Fruit fly (Drosophila melanogaster) whole organism, prepupa: Measurements from ENCODE around the gene Gr10a.

ENCODE experiments used
- Blimp-1 ChIP-seq: fragments of 200-800 bp; sonication (Bioruptor generic); optimal IDR thresholded peaks from 3 replicates; lab custom pipeline; 2017; ENCODE audit warnings: missing biosample characterization, missing genetic modification characterization, mild to moderate bottlenecking, moderate library complexity, missing genetic modification reagents
- CG10669 ChIP-seq: fragments of 200-800 bp; sonication (Bioruptor generic); optimal IDR thresholded peaks from 3 replicates; lab custom pipeline; 2018; ENCODE audit warnings: missing biosample characterization, mild to moderate bottlenecking, missing genetic modification characterization, moderate library complexity
- CG11294 ChIP-seq: fragments of 200-800 bp; sonication (Bioruptor generic); IDR thresholded peaks from 2 replicates; pipeline ENCODE4 v1.3.6; 2022; ENCODE audit warnings: missing biosample characterization, missing genetic modification characterization
- CG11902 ChIP-seq: fragments of 200-800 bp; sonication (Bioruptor generic); optimal IDR thresholded peaks from 3 replicates; lab custom pipeline; 2016; ENCODE audit warnings: missing biosample characterization, missing genetic modification characterization
- CG15336 ChIP-seq: fragments of 200-800 bp; sonication (Bioruptor generic); IDR thresholded peaks from 2 replicates; pipeline ENCODE4 v1.3.6; 2022; ENCODE audit warnings: missing biosample characterization, missing genetic modification characterization
- CG1621 ChIP-seq: fragments of 200-800 bp; sonication (Bioruptor generic); optimal IDR thresholded peaks from 3 replicates; lab custom pipeline; 2018; ENCODE audit warnings: missing biosample characterization, mild to moderate bottlenecking, missing genetic modification characterization
- CG31627 ChIP-seq: fragments of 200-800 bp; sonication (Bioruptor generic); optimal IDR thresholded peaks from 3 replicates; lab custom pipeline; 2016; ENCODE audit warnings: missing biosample characterization, missing genetic modification characterization
- CG32006 ChIP-seq: fragments of 200-800 bp; sonication (Bioruptor generic); optimal IDR thresholded peaks from 3 replicates; lab custom pipeline; 2017; ENCODE audit warnings: missing biosample characterization, mild to moderate bottlenecking, missing genetic modification characterization
- CG3919 ChIP-seq: fragments of 200-800 bp; sonication (Bioruptor generic); optimal IDR thresholded peaks from 3 replicates; lab custom pipeline; 2016; ENCODE audit warnings: missing biosample characterization, missing genetic modification characterization
- CG4318 ChIP-seq: fragments of 200-800 bp; sonication (Bioruptor generic); optimal IDR thresholded peaks from 3 replicates; lab custom pipeline; 2017; ENCODE audit warnings: missing biosample characterization, mild to moderate bottlenecking, missing genetic modification characterization
- CG6163 ChIP-seq: fragments of 200-800 bp; sonication (Bioruptor generic); IDR thresholded peaks from 3 replicates; pipeline ENCODE4 v1.3.6; 2022; ENCODE audit warnings: missing biosample characterization, missing genetic modification characterization
- CG6276 ChIP-seq: fragments of 200-800 bp; sonication (Bioruptor generic); optimal IDR thresholded peaks from 2 replicates; lab custom pipeline; 2017; ENCODE audit warnings: missing biosample characterization, mild to moderate bottlenecking, missing genetic modification characterization
- CG6792 ChIP-seq: fragments of 200-800 bp; sonication (Bioruptor generic); optimal IDR thresholded peaks from 3 replicates; lab custom pipeline; 2016; ENCODE audit warnings: missing biosample characterization, missing genetic modification characterization
- CG6808 ChIP-seq: fragments of 200-800 bp; sonication (Bioruptor generic); optimal IDR thresholded peaks from 3 replicates; lab custom pipeline; 2017; ENCODE audit warnings: missing biosample characterization, missing genetic modification characterization, mild to moderate bottlenecking, moderate library complexity, missing genetic modification reagents
- CG7368 ChIP-seq: fragments of 200-800 bp; sonication (Bioruptor generic); optimal IDR thresholded peaks from 3 replicates; lab custom pipeline; 2016; ENCODE audit warnings: missing biosample characterization, missing genetic modification characterization
- CG8119 ChIP-seq: fragments of 200-800 bp; sonication (Bioruptor generic); IDR thresholded peaks from 3 replicates; pipeline ENCODE4 v1.3.6; 2022; ENCODE audit warnings: missing biosample characterization, missing genetic modification characterization
- CG8632 ChIP-seq: fragments of 200-800 bp; sonication (Bioruptor generic); optimal IDR thresholded peaks from 3 replicates; lab custom pipeline; 2016; ENCODE audit warnings: missing biosample characterization, missing genetic modification characterization
- CG9139 ChIP-seq: fragments of 200-800 bp; sonication (Bioruptor generic); optimal IDR thresholded peaks from 3 replicates; lab custom pipeline; 2017; ENCODE audit warnings: missing biosample characterization, mild to moderate bottlenecking, missing genetic modification characterization
- Eip75B ChIP-seq: fragments of 200-800 bp; sonication (Bioruptor generic); optimal IDR thresholded peaks from 3 replicates; lab custom pipeline; 2016; ENCODE audit warnings: missing biosample characterization, missing genetic modification characterization
- Eip78C ChIP-seq: fragments of 200-800 bp; sonication (Bioruptor generic); peaks from one replicate; lab custom pipeline; 2016; ENCODE audit warnings: missing biosample characterization, missing genetic modification characterization
- Eip93F ChIP-seq: fragments of 200-800 bp; sonication (Bioruptor generic); optimal IDR thresholded peaks from 2 replicates; lab custom pipeline; 2016; ENCODE audit warnings: missing biosample characterization, mild to moderate bottlenecking, missing genetic modification characterization
- Ets21C ChIP-seq: fragments of 200-800 bp; sonication (Bioruptor generic); optimal IDR thresholded peaks from 3 replicates; lab custom pipeline; 2016; ENCODE audit warnings: missing biosample characterization, missing genetic modification characterization
- Ets96B ChIP-seq: fragments of 200-800 bp; optimal IDR thresholded peaks from 2 replicates; lab custom pipeline; 2019; ENCODE audit warnings: missing biosample characterization, mild to moderate bottlenecking, missing genetic modification characterization, moderate library complexity
- Gug ChIP-seq: fragments of 200-800 bp; sonication (Bioruptor generic); IDR thresholded peaks from 2 replicates; pipeline ENCODE4 v1.3.6; 2022; ENCODE audit warnings: missing biosample characterization, missing genetic modification characterization
- Hr39 ChIP-seq: fragments of 200-800 bp; sonication (Bioruptor generic); optimal IDR thresholded peaks from 2 replicates; lab custom pipeline; 2016; ENCODE audit warnings: missing biosample characterization, missing genetic modification characterization
- Hr4 ChIP-seq: fragments of 200-800 bp; sonication (Bioruptor generic); optimal IDR thresholded peaks from 3 replicates; lab custom pipeline; 2016; ENCODE audit warnings: missing biosample characterization, missing genetic modification characterization
- Lpt ChIP-seq: fragments of 200-800 bp; sonication (Bioruptor generic); optimal IDR thresholded peaks from 3 replicates; lab custom pipeline; 2016; ENCODE audit warnings: missing biosample characterization, missing genetic modification characterization
- Met ChIP-seq: fragments of 200-800 bp; sonication (Bioruptor generic); optimal IDR thresholded peaks from 3 replicates; lab custom pipeline; 2016; ENCODE audit warnings: missing biosample characterization, missing genetic modification characterization
- Smox ChIP-seq: fragments of 200-800 bp; sonication (Bioruptor generic); optimal IDR thresholded peaks from 3 replicates; lab custom pipeline; 2016; ENCODE audit warnings: missing biosample characterization, missing genetic modification characterization
- Sox102F ChIP-seq: fragments of 200-800 bp; sonication (Bioruptor generic); optimal IDR thresholded peaks from 2 replicates; lab custom pipeline; 2016; ENCODE audit warnings: missing biosample characterization, mild to moderate bottlenecking, missing genetic modification characterization
- Sox14 ChIP-seq: fragments of 200-800 bp; sonication (Bioruptor generic); optimal IDR thresholded peaks from 3 replicates; lab custom pipeline; 2016; ENCODE audit warnings: missing biosample characterization, missing genetic modification characterization
- Sox15 ChIP-seq: fragments of 200-800 bp; sonication (Bioruptor generic); optimal IDR thresholded peaks from 3 replicates; lab custom pipeline; 2016; ENCODE audit warnings: missing biosample characterization, missing genetic modification characterization
- achi ChIP-seq: fragments of 200-800 bp; sonication (Bioruptor generic); optimal IDR thresholded peaks from 3 replicates; lab custom pipeline; 2016; ENCODE audit warnings: missing biosample characterization, missing genetic modification characterization
- acj6 ChIP-seq: fragments of 200-800 bp; sonication (Bioruptor generic); optimal IDR thresholded peaks from 3 replicates; lab custom pipeline; 2016; ENCODE audit warnings: missing biosample characterization, missing genetic modification characterization
- dsx ChIP-seq: fragments of 200-800 bp; optimal IDR thresholded peaks from 3 replicates; lab custom pipeline; 2019; ENCODE audit warnings: missing biosample characterization, mild to moderate bottlenecking, missing genetic modification characterization, moderate library complexity; ENCODE audit not compliant: poor library complexity, severe bottlenecking
- eg ChIP-seq: fragments of 200-800 bp; sonication (Bioruptor generic); IDR thresholded peaks from 3 replicates; pipeline ENCODE4 v1.3.6; 2022; ENCODE audit warnings: missing biosample characterization, missing genetic modification characterization
- esn ChIP-seq: fragments of 200-800 bp; sonication (Bioruptor generic); optimal IDR thresholded peaks from 2 replicates; lab custom pipeline; 2016; ENCODE audit warnings: missing biosample characterization, mild to moderate bottlenecking, missing genetic modification characterization, moderate library complexity
- fd59A ChIP-seq: fragments of 200-800 bp; sonication (Bioruptor generic); optimal IDR thresholded peaks from 2 replicates; lab custom pipeline; 2017; ENCODE audit warnings: missing biosample characterization, mild to moderate bottlenecking, missing genetic modification characterization, missing genetic modification reagents
- fd85E ChIP-seq: fragments of 200-800 bp; sonication (Bioruptor generic); optimal IDR thresholded peaks from 3 replicates; lab custom pipeline; 2016; ENCODE audit warnings: missing biosample characterization, missing genetic modification characterization
- fkh ChIP-seq: fragments of 200-800 bp; sonication (Bioruptor generic); optimal IDR thresholded peaks from 3 replicates; lab custom pipeline; 2017; ENCODE audit warnings: missing biosample characterization, mild to moderate bottlenecking, missing genetic modification characterization, moderate library complexity
- lz ChIP-seq: fragments of 200-800 bp; sonication (Bioruptor generic); optimal IDR thresholded peaks from 3 replicates; lab custom pipeline; 2016; ENCODE audit warnings: missing biosample characterization, missing genetic modification characterization
- pdm3 ChIP-seq: fragments of 200-800 bp; sonication (Bioruptor generic); optimal IDR thresholded peaks from 3 replicates; lab custom pipeline; 2016; ENCODE audit warnings: missing biosample characterization, missing genetic modification characterization
- salr ChIP-seq, 2 experiments: fragments of 200-800 bp; sonication (Bioruptor generic); optimal IDR thresholded peaks; 3 replicates each; lab custom pipeline; 2016 to 2018; ENCODE audit warnings: missing biosample characterization in 2 of 2, missing genetic modification characterization in 2 of 2, mild to moderate bottlenecking in 1 of 2
- svp ChIP-seq: fragments of 200-800 bp; sonication (Bioruptor generic); peaks from one replicate; lab custom pipeline; 2016; ENCODE audit warnings: missing biosample characterization, missing genetic modification characterization
- vri ChIP-seq: fragments of 200-800 bp; sonication (Bioruptor generic); optimal IDR thresholded peaks from 3 replicates; lab custom pipeline; 2016; ENCODE audit warnings: missing biosample characterization, mild to moderate bottlenecking, missing genetic modification characterization

Gr10a gene

DNA sequence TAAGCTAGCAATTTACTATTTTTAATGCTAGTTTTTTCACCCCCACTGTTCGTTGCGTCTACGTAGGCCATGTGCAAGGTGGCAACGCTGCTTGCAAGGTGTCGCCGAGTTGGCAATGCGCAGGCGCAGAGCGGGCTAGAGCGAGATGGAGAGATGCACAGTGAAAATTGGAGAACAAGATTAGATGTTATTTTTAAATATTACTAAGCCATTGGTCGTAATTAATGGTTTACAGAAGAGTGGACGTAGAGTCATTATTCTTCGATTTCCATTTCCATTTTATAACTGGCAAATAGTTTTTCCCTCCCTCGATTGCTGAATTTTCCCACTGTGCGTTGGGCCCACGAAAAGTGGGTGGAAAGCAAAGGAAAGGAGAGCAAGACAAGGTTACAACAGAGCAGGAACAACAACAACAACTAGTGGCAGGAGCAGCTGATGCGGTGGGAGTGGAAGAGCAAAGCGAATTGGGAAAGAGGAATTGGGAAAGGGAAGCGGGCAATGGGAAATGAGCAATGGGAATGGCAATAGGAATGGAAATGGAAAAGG, 35.7 kb upstream of the Gr10a start (continued):
- TF ChIP-seq Eip93F (no peak), Met (GFP tag; lab: Kevin White, UChicago) (peak; percentile 82), CG11902 (GFP tag; lab: Kevin White, UChicago) (peak; percentile 55), Gug (GFP tag; lab: Robert Waterston, UW) (peak; percentile 90), CG3919 (GFP tag; lab: Kevin White, UChicago) (peak; percentile 87), CG15336 (GFP tag; lab: Robert Waterston, UW) (peak; percentile 93), CG6808 (GFP tag; lab: Kevin White, UChicago) (peak; percentile 68), lz (GFP tag; lab: Kevin White, UChicago) (peak; percentile 75), CG7368 (GFP tag; lab: Kevin White, UChicago) (peak; percentile 83), esn (GFP tag; lab: Kevin White, UChicago) (peak; percentile 77), achi (GFP tag; lab: Kevin White, UChicago) (peak; percentile 86), CG10669 (peak; percentile 82), Ets21C (GFP tag; lab: Kevin White, UChicago) (peak; percentile 56), CG6163 (GFP tag; lab: Robert Waterston, UW) (peak; percentile 96), CG4318 (GFP tag; lab: Kevin White, UChicago) (peak; percentile 89), CG9139 (peak; percentile 73), salr (GFP tag; optimal IDR thresholded peaks at IDR 0.05; lab: Kevin White, UChicago) (peak; percentile 58 to 66), Lpt (peak; percentile 82)

DNA sequence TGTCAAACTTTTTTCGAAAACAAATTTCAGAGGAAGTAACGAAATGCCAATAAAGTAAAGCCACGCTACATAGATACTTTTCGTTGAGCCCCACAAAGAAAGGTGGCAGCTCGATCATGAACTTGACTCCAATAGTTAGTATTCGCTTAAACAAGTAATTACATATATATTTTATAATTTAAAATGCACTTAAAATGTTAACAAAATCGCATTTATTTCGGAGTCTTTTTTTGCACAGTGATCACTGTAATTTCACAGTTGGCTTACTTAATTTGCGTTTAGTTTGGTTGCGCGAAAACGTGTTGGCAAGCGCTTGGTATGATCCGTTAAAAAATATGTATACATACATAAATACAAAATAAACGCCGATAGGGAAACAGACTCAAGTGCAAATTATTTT, 34.4 kb upstream of the Gr10a start:
- TF ChIP-seq CG6276 (GFP tag; lab: Kevin White, UChicago) (peak; percentile 15), CG6163 (GFP tag; lab: Robert Waterston, UW) (peak; percentile 49; the same call in 2 of the 3 replicates), Eip75B (no peak), svp (GFP tag; lab: Kevin White, UChicago) (peak; percentile 46), eg (GFP tag; lab: Robert Waterston, UW) (peak; percentile 35; the same call in 2 of the 3 replicates), Eip78C (GFP tag; lab: Kevin White, UChicago) (peak; percentile 45), esn (GFP tag; lab: Kevin White, UChicago) (peak; percentile 29), CG3919 (GFP tag; lab: Kevin White, UChicago) (no peak), fkh (GFP tag; lab: Kevin White, UChicago) (no peak), Sox15 (GFP tag; lab: Kevin White, UChicago) (no peak), fd59A (GFP tag; lab: Kevin White, UChicago) (no peak), CG8119 (GFP tag; lab: Robert Waterston, UW) (peak; percentile 34; the same call in 2 of the 3 replicates), CG4318 (GFP tag; lab: Kevin White, UChicago) (no peak), CG8632 (GFP tag; lab: Kevin White, UChicago) (peak; percentile 18), salr (GFP tag; optimal IDR thresholded peaks at IDR 0.05; lab: Kevin White, UChicago) (no peak), acj6 (GFP tag; lab: Kevin White, UChicago) (peak; percentile 7), Met (GFP tag; lab: Kevin White, UChicago) (peak; percentile 11), CG15336 (GFP tag; lab: Robert Waterston, UW) (peak; percentile 50), fd85E (GFP tag; lab: Kevin White, UChicago) (no peak), Sox102F (peak; percentile 24), Blimp-1 (GFP tag; lab: Kevin White, UChicago) (no peak), vri (GFP tag; lab: Kevin White, UChicago) (no peak), Hr4 (GFP tag; lab: Kevin White, UChicago) (peak; percentile 24)

DNA sequence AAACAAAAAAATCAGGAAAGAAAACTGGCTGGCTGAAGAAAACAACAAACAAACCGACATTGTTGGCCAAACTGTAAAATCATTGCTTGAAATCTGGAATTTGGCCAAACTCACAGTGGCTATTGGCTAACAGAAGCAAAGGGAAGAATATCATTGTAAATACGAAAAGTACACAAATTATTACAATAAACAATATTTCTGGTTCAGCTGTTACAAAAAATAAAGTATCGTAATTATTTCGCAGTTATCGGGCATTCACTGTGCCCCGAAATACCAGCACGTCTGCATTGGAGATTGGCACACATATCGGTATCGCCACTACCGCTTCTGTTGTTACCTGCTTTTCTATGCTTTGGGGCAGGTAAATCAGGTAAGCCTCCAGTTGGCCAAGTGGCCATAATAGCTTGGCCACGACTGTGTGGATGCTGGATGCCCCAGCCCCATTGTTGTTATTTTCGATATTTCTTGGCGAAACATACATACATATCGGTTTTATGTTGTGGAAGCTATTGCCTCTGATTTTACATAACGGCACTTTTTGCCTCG, 33.9 kb upstream of the Gr10a start:
- TF ChIP-seq esn (GFP tag; lab: Kevin White, UChicago) (peak; percentile 8), Hr39 (GFP tag; lab: Kevin White, UChicago) (peak; percentile 44), CG1621 (no peak), CG11902 (GFP tag; lab: Kevin White, UChicago) (no peak), pdm3 (GFP tag; lab: Kevin White, UChicago) (peak; percentile 60), CG9139 (no peak), CG6792 (GFP tag; lab: Kevin White, UChicago) (no peak), Smox (GFP tag; lab: Kevin White, UChicago) (peak; percentile 9), Blimp-1 (GFP tag; lab: Kevin White, UChicago) (no peak), Sox14 (GFP tag; lab: Kevin White, UChicago) (no peak), Ets96B (no peak), lz (GFP tag; lab: Kevin White, UChicago) (peak; percentile 22), dsx (GFP tag; lab: Kevin White, UChicago) (no peak), Eip75B (peak; percentile 6), eg (GFP tag; lab: Robert Waterston, UW) (peak; percentile 86), CG31627 (GFP tag; lab: Kevin White, UChicago) (peak; percentile 23), CG11294 (GFP tag; lab: Robert Waterston, UW) (peak; percentile 39; the same call in 1 of the 2 replicates), CG10669 (no peak), CG32006 (GFP tag; lab: Kevin White, UChicago) (peak; percentile 59), fd85E (GFP tag; lab: Kevin White, UChicago) (no peak), CG8632 (GFP tag; lab: Kevin White, UChicago) (no peak), CG3919 (GFP tag; lab: Kevin White, UChicago) (peak; percentile 6)
